Worm (Caenorhabditis elegans): ENCODE results near the gene srh-83.

The srh-83 gene

DNA sequence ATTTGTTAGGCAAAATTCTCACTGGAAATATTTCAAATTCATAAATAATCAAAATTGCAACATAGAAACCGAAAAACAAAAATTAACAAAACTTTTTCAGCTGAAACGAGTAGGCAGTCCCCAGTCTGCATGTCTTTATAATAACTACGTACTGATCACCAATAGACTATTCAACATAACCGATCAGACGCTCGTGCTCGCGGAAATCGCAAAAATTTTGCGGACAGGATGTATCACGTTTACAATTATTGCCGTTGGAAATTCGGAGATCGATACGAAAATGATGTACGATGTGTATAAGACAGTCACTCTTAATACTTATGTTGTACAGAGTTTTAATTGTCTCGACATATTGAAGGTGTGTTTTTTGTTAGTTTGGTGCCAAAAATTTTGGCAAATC, 37.0 kb downstream of the srh-83 start:
- TF ChIP-seq ztf-1 (GFP tag; conservative IDR thresholded peaks at IDR 0.05) (no peak), blmp-1 (tag; optimal IDR thresholded peaks at IDR 0.05; ENCODE audit: insufficient read depth) (no peak), ceh-16 (tag; optimal IDR thresholded peaks at IDR 0.05) (no peak), lin-11 (tag; optimal IDR thresholded peaks at IDR 0.05) (no peak), skn-1 (tag; optimal IDR thresholded peaks at IDR 0.05) (no peak), ztf-11 (tag; optimal IDR thresholded peaks at IDR 0.05) (no peak), elt-3 (tag; optimal IDR thresholded peaks at IDR 0.05) (no peak), ama-1 (optimal IDR thresholded peaks at IDR 0.05) (no peak), mab-5 (tag; optimal IDR thresholded peaks at IDR 0.05) (no peak), elt-1 (tag; optimal IDR thresholded peaks at IDR 0.05) (no peak), nhr-12 (tag; optimal IDR thresholded peaks at IDR 0.05) (no peak), nhr-237 (tag; optimal IDR thresholded peaks at IDR 0.05) (no peak), gmeb-1 (tag; optimal IDR thresholded peaks at IDR 0.05) (no peak), nhr-10 (tag; optimal IDR thresholded peaks at IDR 0.05) (no peak), aly-2 (tag; optimal IDR thresholded peaks at IDR 0.05) (no peak), unc-39 (tag; optimal IDR thresholded peaks at IDR 0.05) (no peak), sem-4 (tag; optimal IDR thresholded peaks at IDR 0.05) (no peak), sma-9 (GFP tag; optimal IDR thresholded peaks at IDR 0.05) (no peak), sma-9 (tag; optimal IDR thresholded peaks at IDR 0.05) (no peak)

DNA sequence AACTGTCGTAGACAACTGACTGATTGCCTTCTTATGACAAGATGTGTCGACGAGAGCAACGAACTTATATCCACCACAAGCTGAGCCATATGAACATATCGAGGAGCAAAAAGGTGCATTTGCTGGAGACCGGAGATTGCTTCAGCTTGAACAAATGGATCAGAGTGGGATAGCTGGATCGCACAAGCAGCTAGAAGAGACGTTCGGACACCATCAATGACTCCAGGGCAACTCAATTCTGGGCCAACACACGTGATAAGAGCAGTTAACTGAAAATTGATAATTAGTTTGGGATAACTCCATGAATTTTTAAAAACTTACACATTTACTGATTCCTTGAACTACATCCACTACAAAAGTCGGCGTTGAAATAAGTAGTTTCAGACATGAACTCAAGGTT, 44.7 kb downstream of the srh-83 start:
- TF ChIP-seq lin-11 (tag; optimal IDR thresholded peaks at IDR 0.05): no peak
- no peak for TF ChIP-seq sma-3 (GFP tag; optimal IDR thresholded peaks at IDR 0.05)
- no peak for TF ChIP-seq lin-13 (GFP tag; optimal IDR thresholded peaks at IDR 0.05)
- TF ChIP-seq nhr-25 (tag; optimal IDR thresholded peaks at IDR 0.05): no peak
- no peak for TF ChIP-seq ama-1 (optimal IDR thresholded peaks at IDR 0.05)
- TF ChIP-seq ZK546.5 (tag; optimal IDR thresholded peaks at IDR 0.05): no peak
- no peak for TF ChIP-seq aly-2 (tag; optimal IDR thresholded peaks at IDR 0.05)
- no peak for TF ChIP-seq sma-9 (GFP tag; optimal IDR thresholded peaks at IDR 0.05)
- TF ChIP-seq sma-9 (tag; optimal IDR thresholded peaks at IDR 0.05): no peak
- TF ChIP-seq nhr-10 (tag; optimal IDR thresholded peaks at IDR 0.05): no peak
- no peak for TF ChIP-seq mab-5 (tag; optimal IDR thresholded peaks at IDR 0.05)
- TF ChIP-seq ceh-82 (tag; optimal IDR thresholded peaks at IDR 0.05): no peak

- TF ChIP-seq blmp-1 (tag; optimal IDR thresholded peaks at IDR 0.05; ENCODE audit: insufficient read depth) (no peak), lin-11 (tag; optimal IDR thresholded peaks at IDR 0.05) (no peak), C34F6.9 (tag; optimal IDR thresholded peaks at IDR 0.05) (no peak), nhr-23 (tag; optimal IDR thresholded peaks at IDR 0.05) (no peak), sma-9 (GFP tag; optimal IDR thresholded peaks at IDR 0.05) (no peak), sma-9 (tag; optimal IDR thresholded peaks at IDR 0.05) (no peak), nhr-10 (tag; optimal IDR thresholded peaks at IDR 0.05) (no peak), ama-1 (optimal IDR thresholded peaks at IDR 0.05) (no peak), lsy-2 (tag; optimal IDR thresholded peaks at IDR 0.05) (no peak), nhr-11 (tag; optimal IDR thresholded peaks at IDR 0.05) (no peak), unc-55 (GFP tag; optimal IDR thresholded peaks at IDR 0.05) (no peak)
Observed at ce11 chrV:7214802-7215201, 50.5 kb downstream of the srh-83 start, which contains the start of gene soap-1. TSS of gene soap-1 (minus strand) at chrV:7214902.
